Fruit fly (Drosophila melanogaster) whole organism, embryonic: ENCODE data around the gene CG4733.
A peak's percentile ranks its signal among the peaks of the same experiment; 100 is the strongest.

Source experiments
- Atf3 ChIP-seq: fragments of 200-800 bp; sonication (Bioruptor generic); optimal IDR thresholded peaks from 3 replicates; lab custom pipeline; 2016; ENCODE audit warnings: missing biosample characterization, missing genetic modification characterization
- Bteb2 ChIP-seq: fragments of 200-800 bp; sonication (Bioruptor generic); optimal IDR thresholded peaks from 2 replicates; lab custom pipeline; 2016; ENCODE audit warnings: missing biosample characterization, missing genetic modification characterization
- C15 ChIP-seq: fragments of 200-800 bp; sonication (Bioruptor generic); IDR thresholded peaks from 3 replicates; pipeline ENCODE4 v1.3.6; 2022; ENCODE audit warnings: missing biosample characterization, missing genetic modification characterization
- CG10959 ChIP-seq: fragments of 200-800 bp; sonication (Bioruptor generic); IDR thresholded peaks from 2 replicates; pipeline ENCODE4 v1.3.6; 2022; ENCODE audit warnings: missing biosample characterization, missing genetic modification characterization
- CG10979 ChIP-seq: fragments of 200-800 bp; sonication (Bioruptor generic); optimal IDR thresholded peaks from 2 replicates; lab custom pipeline; 2018; ENCODE audit warnings: missing biosample characterization, mild to moderate bottlenecking, missing genetic modification characterization, moderate library complexity
- CG11247 ChIP-seq: fragments of 200-800 bp; sonication (Bioruptor generic); IDR thresholded peaks from 2 replicates; pipeline ENCODE4 v1.3.6; 2022; ENCODE audit warnings: missing biosample characterization, missing genetic modification characterization
- CG11504 ChIP-seq: fragments of 200-800 bp; sonication (Bioruptor generic); optimal IDR thresholded peaks from 3 replicates; lab custom pipeline; 2019; ENCODE audit warnings: missing biosample characterization, mild to moderate bottlenecking, missing genetic modification characterization, moderate library complexity
- CG12104 ChIP-seq: fragments of 200-800 bp; sonication (Bioruptor generic); optimal IDR thresholded peaks from 3 replicates; lab custom pipeline; 2016; ENCODE audit warnings: missing biosample characterization, missing genetic modification characterization
- CG12769 ChIP-seq: fragments of 200-800 bp; sonication (Bioruptor generic); optimal IDR thresholded peaks from 2 replicates; lab custom pipeline; 2019; ENCODE audit warnings: missing biosample characterization, mild to moderate bottlenecking, missing genetic modification characterization, moderate library complexity
- CG12942 ChIP-seq: fragments of 200-800 bp; sonication (Bioruptor generic); optimal IDR thresholded peaks from 3 replicates; lab custom pipeline; 2016; ENCODE audit warnings: missing biosample characterization, missing genetic modification characterization
- CG15011 ChIP-seq: fragments of 200-800 bp; sonication (Bioruptor generic); optimal IDR thresholded peaks from 3 replicates; lab custom pipeline; 2018; ENCODE audit warnings: missing biosample characterization, mild to moderate bottlenecking, missing genetic modification characterization
- CG15073 ChIP-seq: fragments of 200-800 bp; sonication (Bioruptor generic); optimal IDR thresholded peaks from 2 replicates; lab custom pipeline; 2016; ENCODE audit warnings: missing biosample characterization, missing genetic modification characterization
- CG15601 ChIP-seq: fragments of 200-800 bp; sonication (Bioruptor generic); optimal IDR thresholded peaks from 3 replicates; lab custom pipeline; 2019; ENCODE audit warnings: missing biosample characterization, mild to moderate bottlenecking, missing genetic modification characterization, moderate library complexity
- CG15696 ChIP-seq: fragments of 200-800 bp; sonication (Bioruptor generic); optimal IDR thresholded peaks from 2 replicates; lab custom pipeline; 2019; ENCODE audit warnings: missing biosample characterization, mild to moderate bottlenecking, missing genetic modification characterization, moderate library complexity
- CG1602 ChIP-seq: fragments of 200-800 bp; sonication (Bioruptor generic); optimal IDR thresholded peaks from 3 replicates; lab custom pipeline; 2016; ENCODE audit warnings: missing biosample characterization, missing genetic modification characterization
- CG1647 ChIP-seq: fragments of 200-800 bp; sonication (Bioruptor generic); optimal IDR thresholded peaks from 3 replicates; lab custom pipeline; 2016; ENCODE audit warnings: missing biosample characterization, missing genetic modification characterization
- CG1792 ChIP-seq: fragments of 200-800 bp; sonication (Bioruptor generic); optimal IDR thresholded peaks from 2 replicates; lab custom pipeline; 2016; ENCODE audit warnings: missing biosample characterization, missing genetic modification characterization
- CG2199 ChIP-seq: fragments of 200-800 bp; sonication (Bioruptor generic); IDR thresholded peaks from 3 replicates; pipeline ENCODE4 v1.3.6; 2022; ENCODE audit warnings: missing biosample characterization, missing genetic modification characterization
- CG3065 ChIP-seq: fragments of 200-800 bp; sonication (Bioruptor generic); optimal IDR thresholded peaks from 2 replicates; lab custom pipeline; 2016; ENCODE audit warnings: missing biosample characterization, missing genetic modification characterization
- CG32772 ChIP-seq: fragments of 200-800 bp; sonication (Bioruptor generic); IDR thresholded peaks from 2 replicates; pipeline ENCODE4 v1.3.6; 2022; ENCODE audit warnings: missing biosample characterization, missing genetic modification characterization
- CG3847 ChIP-seq: fragments of 200-800 bp; sonication (Bioruptor generic); IDR thresholded peaks from 2 replicates; pipeline ENCODE4 v1.3.6; 2022; ENCODE audit warnings: missing biosample characterization, missing genetic modification characterization
- CG4424 ChIP-seq: fragments of 200-800 bp; sonication (Bioruptor generic); optimal IDR thresholded peaks from 3 replicates; lab custom pipeline; 2016; ENCODE audit warnings: missing biosample characterization, missing genetic modification characterization
- CG6689 ChIP-seq: fragments of 200-800 bp; sonication (Bioruptor generic); IDR thresholded peaks from 2 replicates; pipeline ENCODE4 v1.3.6; 2022; ENCODE audit warnings: missing biosample characterization, missing genetic modification characterization
- CG7357 ChIP-seq: fragments of 200-800 bp; sonication (Bioruptor generic); IDR thresholded peaks from 3 replicates; pipeline ENCODE4 v1.3.6; 2022; ENCODE audit warnings: missing biosample characterization, missing genetic modification characterization
- CG7745 ChIP-seq: fragments of 200-800 bp; sonication (Bioruptor generic); optimal IDR thresholded peaks from 2 replicates; lab custom pipeline; 2018; ENCODE audit warnings: missing biosample characterization, mild to moderate bottlenecking, missing genetic modification characterization, moderate library complexity
- CG8359 ChIP-seq: fragments of 200-800 bp; sonication (Bioruptor generic); optimal IDR thresholded peaks from 2 replicates; lab custom pipeline; 2017; ENCODE audit warnings: missing biosample characterization, mild to moderate bottlenecking, missing genetic modification characterization, borderline replicate concordance
- CkIIα-i1 ChIP-seq: fragments of 200-800 bp; sonication (Bioruptor generic); IDR thresholded peaks from 2 replicates; pipeline ENCODE4 v1.3.6; 2022; ENCODE audit warnings: missing biosample characterization, missing genetic modification characterization
- HHEX ChIP-seq: fragments of 200-800 bp; sonication (Bioruptor generic); optimal IDR thresholded peaks from 3 replicates; lab custom pipeline; 2017; ENCODE audit warnings: missing biosample characterization, mild to moderate bottlenecking, missing genetic modification characterization, missing genetic modification reagents
- Hmr ChIP-seq: fragments of 200-800 bp; sonication (Bioruptor generic); optimal IDR thresholded peaks from 3 replicates; lab custom pipeline; 2017; ENCODE audit warnings: mild to moderate bottlenecking, missing biosample characterization, missing genetic modification reagents, missing genetic modification characterization
- Hr78 ChIP-seq, 2 experiments: fragments of 200-800 bp in 1 of 2; fragments of >200 bp in 1 of 2; sonication (Bioruptor generic) in 1 of 2; optimal IDR thresholded peaks; 2 replicates each; lab custom pipeline; 2017 to 2019; ENCODE audit warnings: missing biosample characterization in 2 of 2, missing genetic modification characterization in 2 of 2, mild to moderate bottlenecking in 1 of 2, moderate library complexity in 1 of 2
- Mad ChIP-seq: fragments of 200-800 bp; sonication (Bioruptor generic); optimal IDR thresholded peaks from 2 replicates; lab custom pipeline; 2016; ENCODE audit warnings: missing biosample characterization, missing genetic modification characterization
- NFAT ChIP-seq: fragments of 200-800 bp; sonication (Bioruptor generic); IDR thresholded peaks from 2 replicates; pipeline ENCODE4 v1.3.6; 2022; ENCODE audit warnings: missing biosample characterization, missing genetic modification characterization
- Trl ChIP-seq, 3 experiments: fragments of >200 bp in 2 of 3; fragments of 200-800 bp in 1 of 3; sonication (Bioruptor generic) in 1 of 3; optimal IDR thresholded peaks; 2 replicates in 1 of 3; 3 replicates in 2 of 3; lab custom pipeline; 2016 to 2017; ENCODE audit warnings: missing biosample characterization in 1 of 3, missing genetic modification characterization in 1 of 3
- aop ChIP-seq: fragments of 200-800 bp; sonication (Bioruptor generic); IDR thresholded peaks from 2 replicates; pipeline ENCODE4 v1.3.6; 2022; ENCODE audit warnings: missing biosample characterization, missing genetic modification characterization
- bcd ChIP-seq: fragments of 200-800 bp; sonication (Bioruptor generic); optimal IDR thresholded peaks from 2 replicates; lab custom pipeline; 2017; ENCODE audit warnings: missing biosample characterization, mild to moderate bottlenecking, missing genetic modification characterization
- bigmax ChIP-seq: fragments of 200-800 bp; sonication (Bioruptor generic); optimal IDR thresholded peaks from 2 replicates; lab custom pipeline; 2018; ENCODE audit warnings: missing biosample characterization, mild to moderate bottlenecking, missing genetic modification characterization
- chinmo ChIP-seq: fragments of 200-800 bp; sonication (Bioruptor generic); IDR thresholded peaks from 4 replicates; pipeline ENCODE4 v1.3.6; 2022; ENCODE audit warnings: missing biosample characterization, missing genetic modification characterization; ENCODE audit not compliant: partially characterized antibody
- ci ChIP-seq: fragments of 200-800 bp; sonication (Bioruptor generic); IDR thresholded peaks from 3 replicates; pipeline ENCODE4 v1.3.6; 2022; ENCODE audit warnings: missing biosample characterization, missing genetic modification characterization
- esg ChIP-seq: fragments of 200-800 bp; sonication (Bioruptor generic); conservative IDR thresholded peaks from 2 replicates; pipeline ENCODE4 v1.3.6; 2022; ENCODE audit warnings: missing biosample characterization, missing genetic modification characterization
- gem ChIP-seq: fragments of 200-800 bp; sonication (Bioruptor generic); optimal IDR thresholded peaks from 2 replicates; lab custom pipeline; 2019; ENCODE audit warnings: missing biosample characterization, mild to moderate bottlenecking, missing genetic modification characterization, moderate library complexity
- grn ChIP-seq: fragments of 200-800 bp; sonication (Bioruptor generic); optimal IDR thresholded peaks from 3 replicates; lab custom pipeline; 2017; ENCODE audit warnings: missing biosample characterization, missing genetic modification characterization
- insv ChIP-seq, 2 experiments: fragments of 200-800 bp; sonication (Bioruptor generic); optimal IDR thresholded peaks; 3 replicates each; lab custom pipeline; 2016 to 2018; ENCODE audit warnings: missing biosample characterization in 2 of 2, missing genetic modification characterization in 2 of 2
- jing ChIP-seq: fragments of 200-800 bp; sonication (Bioruptor generic); optimal IDR thresholded peaks from 2 replicates; lab custom pipeline; 2018; ENCODE audit warnings: missing biosample characterization, mild to moderate bottlenecking, missing genetic modification characterization
- pho ChIP-seq: fragments of 200-800 bp; sonication (Bioruptor generic); optimal IDR thresholded peaks from 2 replicates; lab custom pipeline; 2016; ENCODE audit warnings: missing biosample characterization, missing genetic modification characterization
- phol ChIP-seq: fragments of 200-800 bp; sonication (Bioruptor generic); optimal IDR thresholded peaks from 3 replicates; lab custom pipeline; 2018; ENCODE audit warnings: missing biosample characterization, mild to moderate bottlenecking, missing genetic modification characterization, moderate library complexity
- prd ChIP-seq, 3 experiments: fragments of >200 bp in 2 of 3; fragments of 200-800 bp in 1 of 3; sonication (Bioruptor generic) in 1 of 3; optimal IDR thresholded peaks in 2 of 3; IDR thresholded peaks in 1 of 3; 2 replicates in 2 of 3; 3 replicates in 1 of 3; pipeline versions ENCODE4 v1.3.6 to Lab custom; 2017 to 2022; ENCODE audit warnings: missing biosample characterization in 1 of 3, missing genetic modification characterization in 1 of 3
- ro ChIP-seq: fragments of 200-800 bp; sonication (Bioruptor generic); IDR thresholded peaks from 2 replicates; pipeline ENCODE4 v1.3.6; 2022; ENCODE audit warnings: missing biosample characterization, missing genetic modification characterization
- slp2 ChIP-seq: fragments of 200-800 bp; sonication (Bioruptor generic); optimal IDR thresholded peaks from 2 replicates; lab custom pipeline; 2016; ENCODE audit warnings: missing biosample characterization, missing genetic modification characterization
- ssp ChIP-seq: fragments of 200-800 bp; sonication (Bioruptor generic); IDR thresholded peaks from 2 replicates; pipeline ENCODE4 v1.3.6; 2022; ENCODE audit warnings: missing biosample characterization, missing genetic modification characterization
- trem ChIP-seq: fragments of 200-800 bp; optimal IDR thresholded peaks from 3 replicates; lab custom pipeline; 2019; ENCODE audit warnings: missing biosample characterization, mild to moderate bottlenecking, missing genetic modification characterization, moderate library complexity
- vfl ChIP-seq: fragments of 200-800 bp; sonication (Bioruptor generic); optimal IDR thresholded peaks from 2 replicates; lab custom pipeline; 2016; ENCODE audit warnings: missing biosample characterization, missing genetic modification characterization
- yki ChIP-seq: fragments of >200 bp; optimal IDR thresholded peaks from 3 replicates; lab custom pipeline; 2018

The CG4733 gene

dm6 chr3R:19924331-19924730, 33.8 kb downstream of the CG4733 start (continued):
- TF ChIP-seq CG3065 (GFP tag; lab: Kevin White, UChicago), result no peak
- no peak for TF ChIP-seq CG6689 (GFP tag; lab: Robert Waterston, UW)
- TF ChIP-seq CG3847 (GFP tag; lab: Robert Waterston, UW), result no peak
- no peak for TF ChIP-seq yki (lab: Kevin White, UChicago)
- no peak for TF ChIP-seq CG15073 (GFP tag; lab: Kevin White, UChicago)
- peak; percentile 33 for TF ChIP-seq HHEX (GFP tag; lab: Kevin White, UChicago)
- TF ChIP-seq CG10979, result no peak
- TF ChIP-seq CG11504, result no peak
- no peak for TF ChIP-seq C15
- TF ChIP-seq grn (GFP tag; lab: Kevin White, UChicago), result peak; percentile 14
- TF ChIP-seq CG7357, result no peak
- no peak for TF ChIP-seq CG12942
- no peak for TF ChIP-seq esg (GFP tag; lab: Robert Waterston, UW)
- TF ChIP-seq ci (GFP tag; lab: Robert Waterston, UW), result no peak
- TF ChIP-seq CG15011, result peak; percentile 42
- no peak for TF ChIP-seq bigmax
- TF ChIP-seq slp2, result no peak
- no peak for TF ChIP-seq CG32772 (GFP tag; lab: Robert Waterston, UW)
- no peak for TF ChIP-seq gem (tag; lab: Kevin White, UChicago)
- no peak for TF ChIP-seq trem (tag; lab: Kevin White, UChicago)
- no peak for TF ChIP-seq pho (GFP tag; lab: Kevin White, UChicago)
- TF ChIP-seq Hr78 (GFP tag; optimal IDR thresholded peaks at IDR 0.05; lab: Kevin White, UChicago), result no peak
- no peak for TF ChIP-seq insv (GFP tag; optimal IDR thresholded peaks at IDR 0.05; lab: Kevin White, UChicago)
- no peak for TF ChIP-seq CG2199 (GFP tag; lab: Robert Waterston, UW)
- TF ChIP-seq CG11247, result no peak
- TF ChIP-seq ro (GFP tag; lab: Robert Waterston, UW), result no peak
- no peak for TF ChIP-seq Trl (optimal IDR thresholded peaks at IDR 0.05; lab: Kevin White, UChicago)
- peak; percentile 5 for TF ChIP-seq Trl (GFP tag; optimal IDR thresholded peaks at IDR 0.05; lab: Kevin White, UChicago)
- no peak for TF ChIP-seq prd (optimal IDR thresholded peaks at IDR 0.05; lab: Kevin White, UChicago)
- TF ChIP-seq prd (GFP tag; IDR thresholded peaks at IDR 0.05; lab: Robert Waterston, UW), result no peak
- no peak for TF ChIP-seq CG8359
- TF ChIP-seq CG12104 (GFP tag; lab: Kevin White, UChicago), result no peak
- TF ChIP-seq jing (GFP tag; lab: Kevin White, UChicago), result no peak
- no peak for TF ChIP-seq CG7745 (tag; lab: Kevin White, UChicago)
- no peak for TF ChIP-seq vfl (GFP tag; lab: Kevin White, UChicago)
- TF ChIP-seq CG1647, result no peak
- TF ChIP-seq Hmr, result peak; percentile 66
- no peak for TF ChIP-seq CG15696
- TF ChIP-seq CG1792 (GFP tag; lab: Kevin White, UChicago), result no peak
- TF ChIP-seq CG10959 (GFP tag; lab: Robert Waterston, UW), result no peak
- TF ChIP-seq phol (tag; lab: Kevin White, UChicago), result no peak
- TF ChIP-seq Mad, result no peak
- no peak for TF ChIP-seq chinmo (GFP tag; lab: Robert Waterston, UW)
- TF ChIP-seq Atf3 (GFP tag; lab: Kevin White, UChicago), result no peak
- TF ChIP-seq CG15601 (tag; lab: Kevin White, UChicago), result no peak
- no peak for TF ChIP-seq Bteb2
- no peak for TF ChIP-seq CG1602 (GFP tag; lab: Kevin White, UChicago)
- TF ChIP-seq NFAT (GFP tag; lab: Robert Waterston, UW), result no peak
- TF ChIP-seq CG4424 (GFP tag; lab: Kevin White, UChicago), result no peak
- TF ChIP-seq aop (GFP tag; lab: Robert Waterston, UW), result no peak
- TF ChIP-seq CG12769 (tag; lab: Kevin White, UChicago), result no peak
- TF ChIP-seq ssp, result no peak
- no peak for TF ChIP-seq CkIIα-i1
- TF ChIP-seq bcd (GFP tag; lab: Kevin White, UChicago), result no peak
